Worm (Caenorhabditis elegans) whole organism, L1 larva: Measurements from ENCODE around the gene chil-9.

ENCODE experiments used
- C16A3.4 ChIP-seq: fragments of 150-350 bp; optimal IDR thresholded peaks from 2 replicates; lab custom pipeline; 2014; ENCODE audit warnings: missing biosample characterization, missing genetic modification characterization
- F16B12.6 ChIP-seq: fragments of 150-350 bp; optimal IDR thresholded peaks from 2 replicates; lab custom pipeline; 2014; ENCODE audit warnings: missing biosample characterization, missing genetic modification characterization
- alr-1 ChIP-seq: fragments of 200-800 bp; sonication (Bioruptor generic); optimal IDR thresholded peaks from 2 replicates; lab custom pipeline; 2018; ENCODE audit warnings: borderline replicate concordance, mild to moderate bottlenecking, missing genetic modification characterization, missing compliant biosample characterization
- ama-1 ChIP-seq: fragments of 150-350 bp; optimal IDR thresholded peaks from 2 replicates; lab custom pipeline; 2014
- blmp-1 ChIP-seq: fragments of 150-350 bp; optimal IDR thresholded peaks from 2 replicates; lab custom pipeline; 2014; ENCODE audit warnings: missing biosample characterization, missing genetic modification characterization
- ceh-63 ChIP-seq: fragments of 200-800 bp; sonication (Bioruptor generic); optimal IDR thresholded peaks from 2 replicates; lab custom pipeline; 2018; ENCODE audit warnings: mild to moderate bottlenecking, missing genetic modification characterization, missing compliant biosample characterization
- ceh-8 ChIP-seq: fragments of 200-800 bp; sonication (Bioruptor generic); optimal IDR thresholded peaks from 2 replicates; lab custom pipeline; 2018; ENCODE audit warnings: mild to moderate bottlenecking, missing genetic modification characterization, moderate library complexity, missing compliant biosample characterization
- ceh-90 ChIP-seq: sonication (generic microtip); optimal IDR thresholded peaks from 2 replicates; lab custom pipeline; 2016; ENCODE audit warnings: missing genetic modification characterization, missing compliant biosample characterization
- dpl-1 ChIP-seq, 3 experiments: fragments of 150-350 bp in 2 of 3; sonication (generic microtip) in 1 of 3; optimal IDR thresholded peaks; 2 replicates each; lab custom pipeline; 2014 to 2017; ENCODE audit warnings: missing biosample characterization in 3 of 3, missing genetic modification characterization in 3 of 3, missing genetic modification reagents in 3 of 3
- efl-1 ChIP-seq, 4 experiments: fragments of 150-350 bp; optimal IDR thresholded peaks in 3 of 4; peaks in 1 of 4; 1 replicate in 1 of 4; 2 replicates in 3 of 4; lab custom pipeline; 2014; ENCODE audit warnings: missing biosample characterization in 2 of 4, missing genetic modification characterization in 2 of 4, missing genetic modification reagents in 2 of 4
- egl-27 ChIP-seq, 2 experiments: fragments of 150-350 bp in 1 of 2; sonication (generic microtip); optimal IDR thresholded peaks; 3 replicates each; lab custom pipeline; 2017 to 2018; ENCODE audit warnings: missing biosample characterization in 2 of 2, missing genetic modification characterization in 2 of 2, missing genetic modification reagents in 2 of 2
- elt-2 ChIP-seq: sonication (generic microtip); optimal IDR thresholded peaks from 2 replicates; lab custom pipeline; 2016; ENCODE audit warnings: missing genetic modification characterization, mild to moderate bottlenecking, inconsistent platforms, missing compliant biosample characterization, missing genetic modification reagents
- elt-3 ChIP-seq, 6 experiments: fragments of 150-350 bp in 1 of 6; sonication (generic microtip); optimal IDR thresholded peaks; 2 replicates each; lab custom pipeline; 2017 to 2018; ENCODE audit warnings: missing biosample characterization in 6 of 6, missing genetic modification characterization in 6 of 6, inconsistent platforms in 1 of 6
- ets-5 ChIP-seq: fragments of 200-800 bp; sonication (Bioruptor generic); IDR thresholded peaks from 2 replicates; pipeline ENCODE4 v1.3.6; 2022; ENCODE audit warnings: missing genetic modification characterization, missing compliant biosample characterization
- fkh-4 ChIP-seq: sonication (generic microtip); optimal IDR thresholded peaks from 2 replicates; lab custom pipeline; 2016; ENCODE audit warnings: missing compliant biosample characterization, missing genetic modification characterization, borderline replicate concordance
- fos-1 ChIP-seq: fragments of 150-350 bp; optimal IDR thresholded peaks from 2 replicates; lab custom pipeline; 2014; ENCODE audit warnings: missing biosample characterization, missing genetic modification characterization
- grh-1 ChIP-seq: fragments of 200-800 bp; sonication (Bioruptor generic); IDR thresholded peaks from 2 replicates; pipeline ENCODE4 v1.3.6; 2022; ENCODE audit warnings: missing genetic modification reagents, missing genetic modification characterization, missing compliant biosample characterization
- hpl-2 ChIP-seq: fragments of 150-350 bp; optimal IDR thresholded peaks from 2 replicates; lab custom pipeline; 2014; ENCODE audit warnings: missing biosample characterization, missing genetic modification reagents, missing genetic modification characterization
- isw-1 ChIP-seq: fragments of 200-800 bp; sonication (Bioruptor generic); IDR thresholded peaks from 2 replicates; pipeline ENCODE4 v1.3.6; 2022; ENCODE audit warnings: missing genetic modification characterization, missing compliant biosample characterization
- lin-14 ChIP-seq: fragments of 200-800 bp; sonication (Bioruptor generic); optimal IDR thresholded peaks from 2 replicates; lab custom pipeline; 2018; ENCODE audit warnings: mild to moderate bottlenecking, missing genetic modification characterization, moderate library complexity, missing compliant biosample characterization
- lin-15B ChIP-seq: fragments of 150-350 bp; sonication (generic microtip); optimal IDR thresholded peaks from 3 replicates; lab custom pipeline; 2014; ENCODE audit warnings: missing biosample characterization, missing genetic modification characterization
- lin-35 ChIP-seq, 2 experiments: fragments of 150-350 bp; optimal IDR thresholded peaks; 2 replicates each; lab custom pipeline; 2014; ENCODE audit warnings: missing biosample characterization in 2 of 2, missing genetic modification characterization in 2 of 2, missing genetic modification reagents in 2 of 2
- lsy-2 ChIP-seq, 2 experiments: fragments of 150-350 bp; optimal IDR thresholded peaks; 2 replicates each; lab custom pipeline; 2014; ENCODE audit warnings: missing biosample characterization in 2 of 2, missing genetic modification characterization in 2 of 2
- mab-9 ChIP-seq: fragments of 200-800 bp; sonication (Bioruptor generic); IDR thresholded peaks from 2 replicates; pipeline ENCODE4 v1.3.6; 2022; ENCODE audit warnings: missing genetic modification reagents, missing genetic modification characterization, missing compliant biosample characterization
- mep-1 ChIP-seq: fragments of 150-350 bp; optimal IDR thresholded peaks from 2 replicates; lab custom pipeline; 2014; ENCODE audit warnings: missing biosample characterization, missing genetic modification characterization
- nhr-11 ChIP-seq: fragments of 150-350 bp; optimal IDR thresholded peaks from 2 replicates; lab custom pipeline; 2014; ENCODE audit warnings: missing biosample characterization, missing genetic modification characterization
- nhr-20 ChIP-seq: sonication (generic microtip); optimal IDR thresholded peaks from 2 replicates; lab custom pipeline; 2016; ENCODE audit warnings: mild to moderate bottlenecking, missing genetic modification characterization, missing compliant biosample characterization
- nhr-28 ChIP-seq: fragments of 150-350 bp; optimal IDR thresholded peaks from 2 replicates; lab custom pipeline; 2014; ENCODE audit warnings: missing biosample characterization, missing genetic modification characterization
- nhr-47 ChIP-seq: sonication (generic microtip); optimal IDR thresholded peaks from 2 replicates; lab custom pipeline; 2016; ENCODE audit warnings: mild to moderate bottlenecking, missing genetic modification characterization, moderate library complexity, missing compliant biosample characterization
- nhr-76 ChIP-seq: sonication (generic microtip); optimal IDR thresholded peaks from 2 replicates; lab custom pipeline; 2017; ENCODE audit warnings: missing biosample characterization, missing genetic modification characterization
- nhr-77 ChIP-seq: fragments of 150-350 bp; optimal IDR thresholded peaks from 2 replicates; lab custom pipeline; 2014; ENCODE audit warnings: missing biosample characterization, missing genetic modification characterization
- nhr-84 ChIP-seq: sonication (generic microtip); optimal IDR thresholded peaks from 2 replicates; lab custom pipeline; 2017; ENCODE audit warnings: missing biosample characterization, missing genetic modification characterization
- nhr-85 ChIP-seq: sonication (generic microtip); peaks from one replicate; lab custom pipeline; 2016; ENCODE audit warnings: missing genetic modification characterization, inconsistent platforms, missing compliant biosample characterization
- nhr-90 ChIP-seq: sonication (generic microtip); optimal IDR thresholded peaks from 2 replicates; lab custom pipeline; 2016; ENCODE audit warnings: mild to moderate bottlenecking, missing genetic modification characterization, missing compliant biosample characterization; ENCODE audit not compliant: poor library complexity
- snu-23 ChIP-seq: sonication (generic microtip); optimal IDR thresholded peaks from 2 replicates; lab custom pipeline; 2016; ENCODE audit warnings: missing genetic modification characterization, missing compliant biosample characterization
- sox-4 ChIP-seq: sonication (generic microtip); optimal IDR thresholded peaks from 2 replicates; lab custom pipeline; 2016; ENCODE audit warnings: missing genetic modification characterization, missing compliant biosample characterization
- sptf-1 ChIP-seq: fragments of 150-350 bp; optimal IDR thresholded peaks from 2 replicates; lab custom pipeline; 2014; ENCODE audit warnings: missing biosample characterization, missing genetic modification characterization
- unc-130 ChIP-seq: fragments of 150-350 bp; optimal IDR thresholded peaks from 2 replicates; lab custom pipeline; 2017; ENCODE audit warnings: missing biosample characterization, missing genetic modification characterization, inconsistent platforms
- unc-30 ChIP-seq: sonication (generic microtip); optimal IDR thresholded peaks from 2 replicates; lab custom pipeline; 2017; ENCODE audit warnings: missing biosample characterization, missing genetic modification characterization
- unc-86 ChIP-seq: sonication (generic microtip); optimal IDR thresholded peaks from 2 replicates; lab custom pipeline; 2016; ENCODE audit warnings: missing genetic modification characterization, missing compliant biosample characterization
- zag-1 ChIP-seq: fragments of 150-350 bp; optimal IDR thresholded peaks from 2 replicates; lab custom pipeline; 2014; ENCODE audit warnings: missing biosample characterization, missing genetic modification characterization
- zip-4 ChIP-seq: fragments of 200-800 bp; sonication (Bioruptor generic); optimal IDR thresholded peaks from 2 replicates; lab custom pipeline; 2018; ENCODE audit warnings: mild to moderate bottlenecking, missing genetic modification characterization, moderate library complexity, missing compliant biosample characterization
- ztf-11 ChIP-seq, 2 experiments: sonication (generic microtip); optimal IDR thresholded peaks; 2 replicates each; lab custom pipeline; 2016 to 2017; ENCODE audit warnings: missing genetic modification characterization in 2 of 2, missing biosample characterization in 1 of 2, missing compliant biosample characterization in 1 of 2
- ztf-4 ChIP-seq: fragments of 150-350 bp; optimal IDR thresholded peaks from 2 replicates; lab custom pipeline; 2014; ENCODE audit warnings: missing biosample characterization, missing genetic modification characterization

chil-9 gene

DNA sequence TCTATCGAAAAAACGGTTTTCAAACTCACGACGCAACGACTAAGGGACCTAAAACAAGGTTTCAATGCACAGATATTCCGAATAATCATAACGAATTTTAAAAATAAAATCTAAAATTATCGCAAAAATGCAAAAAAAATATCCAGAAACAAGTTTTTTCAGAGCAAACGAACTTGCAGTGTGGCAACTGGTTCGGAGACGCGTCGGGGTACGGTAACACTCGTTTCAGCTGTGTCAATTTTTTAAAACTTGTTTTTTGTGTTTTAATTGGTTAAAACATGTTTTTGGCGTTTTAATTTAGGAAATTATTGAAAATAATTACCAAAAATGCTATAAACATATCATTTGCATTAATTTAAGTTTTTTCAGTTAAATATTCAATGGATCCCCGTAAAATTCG is 47.3 kb upstream of the chil-9 start, which contains the start of gene C08H9.16 (continued):
- TF ChIP-seq nhr-28 (tag; lab: Kevin White, UChicago) (no peak), ztf-4 (tag; lab: Kevin White, UChicago) (peak; percentile 28), lin-14 (peak; percentile 38), elt-3 (tag; optimal IDR thresholded peaks at IDR 0.05; lab: Kevin White, UChicago) (peak in 1 of 6 experiments; percentile 68), unc-30 (tag; lab: Kevin White, UChicago) (no peak), mab-9 (no peak), nhr-76 (no peak), lin-35 (GFP tag; optimal IDR thresholded peaks at IDR 0.05; lab: Kevin White, UChicago) (peak; percentile 30 to 71), ztf-11 (tag; optimal IDR thresholded peaks at IDR 0.05; lab: Kevin White, UChicago) (no peak), hpl-2 (no peak), grh-1 (GFP tag; lab: Robert Waterston, UW) (peak; percentile 86), lin-15B (tag; lab: Kevin White, UChicago) (peak; percentile 46), alr-1 (tag; lab: Kevin White, UChicago) (no peak), unc-130 (no peak), unc-86 (no peak), ets-5 (no peak), nhr-47 (tag; lab: Kevin White, UChicago) (no peak), fkh-4 (no peak), sptf-1 (tag; lab: Kevin White, UChicago) (no peak), blmp-1 (tag; lab: Kevin White, UChicago) (peak; percentile 45), fos-1 (tag; lab: Kevin White, UChicago) (no peak), zag-1 (no peak), F16B12.6 (tag; lab: Kevin White, UChicago) (no peak), nhr-20 (tag; lab: Kevin White, UChicago) (peak; percentile 7), sox-4 (tag; lab: Kevin White, UChicago) (no peak), elt-2 (tag; lab: Kevin White, UChicago) (no peak), zip-4 (GFP tag; lab: Kevin White, UChicago) (no peak), nhr-77 (tag; lab: Kevin White, UChicago) (no peak), snu-23 (GFP tag; lab: Kevin White, UChicago) (no peak), C16A3.4 (tag; lab: Kevin White, UChicago) (peak; percentile 65)
- TF ChIP-seq, all 84 proteins: peak for 24

DNA sequence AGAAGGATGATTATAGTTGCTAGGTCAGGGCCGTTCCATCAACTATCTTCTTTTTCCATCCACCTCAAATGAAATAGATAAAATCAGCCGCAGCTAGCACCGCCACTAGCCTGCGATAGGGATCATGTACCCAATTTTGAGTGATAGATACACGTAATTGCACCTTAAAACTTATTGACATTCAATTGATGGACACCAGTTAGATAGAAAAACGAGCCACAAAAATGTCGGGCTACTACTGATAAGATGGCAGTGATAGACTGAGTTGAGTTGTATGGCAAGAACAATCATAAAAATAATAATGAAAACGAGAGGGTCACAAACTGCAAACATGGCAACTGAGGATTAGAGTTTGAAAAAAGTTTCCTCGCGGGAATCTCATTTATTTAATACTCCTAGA is 46.7 kb upstream of the chil-9 start:
- TF ChIP-seq ztf-11 (tag; optimal IDR thresholded peaks at IDR 0.05; lab: Kevin White, UChicago) (no peak), efl-1 (optimal IDR thresholded peaks at IDR 0.05; lab: Kevin White, UChicago) (no peak), efl-1 (GFP tag; optimal IDR thresholded peaks at IDR 0.05 in 1 of 2; lab: Kevin White, UChicago) (peak in 1 of 2 experiments; percentile 90), nhr-85 (tag; lab: Kevin White, UChicago) (peak; percentile 1)

DNA sequence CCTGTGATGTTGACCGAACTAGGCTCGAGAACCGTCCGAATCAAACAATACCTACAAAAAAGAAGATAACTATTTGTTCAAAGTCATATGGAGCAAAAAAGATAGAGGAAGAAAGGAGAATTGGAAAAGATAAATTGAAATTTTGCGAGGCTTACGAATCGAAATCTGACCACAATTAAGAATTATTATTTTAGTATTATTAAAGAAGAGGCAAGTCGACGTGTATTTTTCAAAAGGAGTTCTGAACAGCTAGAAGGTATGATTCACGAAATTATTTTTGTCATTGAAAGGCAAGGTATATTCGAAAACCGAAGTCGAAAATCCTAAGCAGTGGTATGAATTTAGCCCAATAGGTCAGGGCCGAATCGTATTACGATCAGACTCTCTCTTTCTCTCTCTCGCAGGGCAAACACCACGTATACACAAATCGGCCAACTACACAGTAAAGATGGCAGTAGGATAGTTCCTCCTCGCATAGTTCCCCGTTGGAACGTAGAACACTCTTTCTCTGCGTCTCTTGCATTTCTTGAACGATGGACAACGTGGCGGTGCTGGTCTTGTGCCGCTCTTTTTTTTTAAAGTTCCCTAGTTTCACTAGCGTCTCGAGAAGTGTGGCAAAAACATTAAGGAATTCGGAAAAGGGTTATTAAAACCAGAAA is 46.0 kb upstream of the chil-9 start, which contains the start of gene vgln-1:
Gene vgln-1 (minus strand): TSS at position 51 of the 659 bp plus-strand sequence.
- TF ChIP-seq blmp-1 (tag; lab: Kevin White, UChicago) (peak; percentile 74), efl-1 (optimal IDR thresholded peaks at IDR 0.05; lab: Kevin White, UChicago) (peak; percentile 5 to 23), efl-1 (GFP tag; optimal IDR thresholded peaks at IDR 0.05 in 1 of 2; lab: Kevin White, UChicago) (peak in 1 of 2 experiments; percentile 77), ceh-90 (tag; lab: Kevin White, UChicago) (no peak), nhr-11 (no peak), lsy-2 (tag; optimal IDR thresholded peaks at IDR 0.05; lab: Kevin White, UChicago) (peak in 1 of 2 experiments; percentile 39), lin-14 (peak; percentile 59)
- TF ChIP-seq, all 84 proteins: peak for 4

DNA sequence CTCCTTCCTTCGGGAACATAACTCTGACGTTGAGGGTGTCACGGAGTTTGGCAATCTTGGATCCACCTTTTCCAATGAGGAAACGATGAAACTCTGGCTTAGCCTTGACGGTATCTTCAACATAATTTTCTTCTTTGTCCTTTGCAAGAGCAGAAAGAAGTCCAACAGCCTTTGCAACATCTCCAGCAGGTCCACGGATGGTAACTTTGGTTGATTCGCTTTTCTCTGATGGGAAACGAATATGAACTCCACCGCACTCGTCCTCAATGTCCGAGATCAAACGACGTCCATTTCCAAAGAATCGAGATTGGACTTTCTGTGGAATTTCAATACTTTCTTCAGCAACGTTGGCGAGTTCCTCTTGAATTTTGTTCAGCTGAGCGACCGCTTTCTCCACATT is 43.4 kb upstream of the chil-9 start:
- TF ChIP-seq isw-1: no peak
- TF ChIP-seq ceh-8 (GFP tag; lab: Kevin White, UChicago): no peak
- TF ChIP-seq nhr-90 (tag; lab: Kevin White, UChicago): no peak
- TF ChIP-seq elt-3 (tag; optimal IDR thresholded peaks at IDR 0.05; lab: Kevin White, UChicago): no peak
- no peak for TF ChIP-seq nhr-84
- no peak for TF ChIP-seq mep-1 (tag; lab: Kevin White, UChicago)
- no peak for TF ChIP-seq ceh-63
- no peak for TF ChIP-seq fos-1 (tag; lab: Kevin White, UChicago)
- TF ChIP-seq efl-1 (optimal IDR thresholded peaks at IDR 0.05; lab: Kevin White, UChicago): no peak
- TF ChIP-seq efl-1 (GFP tag; optimal IDR thresholded peaks at IDR 0.05 in 1 of 2; lab: Kevin White, UChicago): no peak
- no peak for TF ChIP-seq ama-1 (lab: Kevin White, UChicago)
- TF ChIP-seq egl-27 (tag; optimal IDR thresholded peaks at IDR 0.05; lab: Kevin White, UChicago): no peak
- TF ChIP-seq dpl-1 (GFP tag; optimal IDR thresholded peaks at IDR 0.05; lab: Kevin White, UChicago): no peak
- no peak for TF ChIP-seq mab-9
